Fruit fly (Drosophila melanogaster) whole organism, embryonic: ENCODE results near the gene lectin-33A.
A peak's percentile ranks its signal among the peaks of the same experiment; 100 is the strongest.

Experiments
- Abd-B ChIP-seq: fragments of 200-800 bp; sonication (Bioruptor generic); optimal IDR thresholded peaks from 2 replicates; lab custom pipeline; 2018; ENCODE audit warnings: missing biosample characterization, mild to moderate bottlenecking, missing genetic modification characterization, moderate library complexity
- Awh ChIP-seq: fragments of 200-800 bp; sonication (Bioruptor generic); IDR thresholded peaks from 2 replicates; pipeline ENCODE4, ENCODE4 v1.3.6; 2022; ENCODE audit warnings: missing biosample characterization, missing genetic modification characterization
- CG10543 ChIP-seq: fragments of 200-800 bp; sonication (Bioruptor generic); optimal IDR thresholded peaks from 3 replicates; lab custom pipeline; 2017; ENCODE audit warnings: missing biosample characterization, mild to moderate bottlenecking, missing genetic modification characterization, moderate library complexity
- CG12071 ChIP-seq: fragments of 200-800 bp; sonication (Bioruptor generic); optimal IDR thresholded peaks from 3 replicates; lab custom pipeline; 2018; ENCODE audit warnings: missing biosample characterization, mild to moderate bottlenecking, missing genetic modification characterization
- CG12155 ChIP-seq: fragments of 200-800 bp; sonication (Bioruptor generic); optimal IDR thresholded peaks from 3 replicates; lab custom pipeline; 2016; ENCODE audit warnings: missing biosample characterization, missing genetic modification characterization
- CG13287 ChIP-seq: fragments of 200-800 bp; sonication (Bioruptor generic); IDR thresholded peaks from 2 replicates; pipeline ENCODE4 v1.3.6; 2022; ENCODE audit warnings: missing biosample characterization, missing genetic modification characterization; ENCODE audit not compliant: partially characterized antibody
- CG15696 ChIP-seq: fragments of 200-800 bp; sonication (Bioruptor generic); optimal IDR thresholded peaks from 2 replicates; lab custom pipeline; 2019; ENCODE audit warnings: missing biosample characterization, mild to moderate bottlenecking, missing genetic modification characterization, moderate library complexity
- CG2129 ChIP-seq: fragments of 200-800 bp; sonication (Bioruptor generic); IDR thresholded peaks from 2 replicates; pipeline ENCODE4 v1.3.6; 2022; ENCODE audit warnings: missing biosample characterization, missing genetic modification characterization; ENCODE audit not compliant: partially characterized antibody
- CG2199 ChIP-seq: fragments of 200-800 bp; sonication (Bioruptor generic); IDR thresholded peaks from 3 replicates; pipeline ENCODE4 v1.3.6; 2022; ENCODE audit warnings: missing biosample characterization, missing genetic modification characterization
- CG32772 ChIP-seq: fragments of 200-800 bp; sonication (Bioruptor generic); IDR thresholded peaks from 2 replicates; pipeline ENCODE4 v1.3.6; 2022; ENCODE audit warnings: missing biosample characterization, missing genetic modification characterization
- CG4282 ChIP-seq: fragments of 200-800 bp; sonication (Bioruptor generic); optimal IDR thresholded peaks from 2 replicates; lab custom pipeline; 2016; ENCODE audit warnings: missing biosample characterization, missing genetic modification characterization
- CG5180 ChIP-seq: fragments of 200-800 bp; sonication (Bioruptor generic); optimal IDR thresholded peaks from 3 replicates; lab custom pipeline; 2017; ENCODE audit warnings: missing biosample characterization, missing genetic modification characterization, mild to moderate bottlenecking, moderate library complexity, missing genetic modification reagents
- CHES-1-like ChIP-seq: fragments of 200-800 bp; sonication (Bioruptor generic); optimal IDR thresholded peaks from 2 replicates; lab custom pipeline; 2016; ENCODE audit warnings: missing biosample characterization, missing genetic modification characterization
- Drgx ChIP-seq: fragments of 200-800 bp; sonication (Bioruptor generic); IDR thresholded peaks from 2 replicates; pipeline ENCODE4 v1.3.6; 2022; ENCODE audit warnings: missing biosample characterization, missing genetic modification characterization
- HLHmδ ChIP-seq: fragments of 200-800 bp; sonication (Bioruptor generic); optimal IDR thresholded peaks from 2 replicates; lab custom pipeline; 2018; ENCODE audit warnings: missing biosample characterization, mild to moderate bottlenecking, missing genetic modification characterization, moderate library complexity
- Hr78 ChIP-seq, 2 experiments: fragments of 200-800 bp in 1 of 2; fragments of >200 bp in 1 of 2; sonication (Bioruptor generic) in 1 of 2; optimal IDR thresholded peaks; 2 replicates each; lab custom pipeline; 2017 to 2019; ENCODE audit warnings: missing biosample characterization in 2 of 2, missing genetic modification characterization in 2 of 2, mild to moderate bottlenecking in 1 of 2, moderate library complexity in 1 of 2
- Poxn ChIP-seq: fragments of 200-800 bp; sonication (Bioruptor generic); IDR thresholded peaks from 2 replicates; pipeline ENCODE4 v1.3.6; 2022; ENCODE audit warnings: missing biosample characterization, missing genetic modification characterization
- Ptx1 ChIP-seq: fragments of 200-800 bp; sonication (Bioruptor generic); IDR thresholded peaks from 2 replicates; pipeline ENCODE4 v1.3.6; 2022; ENCODE audit warnings: missing biosample characterization, missing genetic modification characterization
- Sin3A ChIP-seq: fragments of >200 bp; optimal IDR thresholded peaks from 2 replicates; lab custom pipeline; 2018
- Ssrp ChIP-seq: fragments of 200-800 bp; sonication (Bioruptor generic); optimal IDR thresholded peaks from 2 replicates; lab custom pipeline; 2018; ENCODE audit warnings: missing biosample characterization, mild to moderate bottlenecking, missing genetic modification characterization, moderate library complexity
- Vsx1 ChIP-seq: fragments of 200-800 bp; sonication (Bioruptor generic); optimal IDR thresholded peaks from 2 replicates; lab custom pipeline; 2017; ENCODE audit warnings: missing biosample characterization, mild to moderate bottlenecking, missing genetic modification characterization, missing genetic modification reagents
- aop ChIP-seq: fragments of 200-800 bp; sonication (Bioruptor generic); IDR thresholded peaks from 2 replicates; pipeline ENCODE4 v1.3.6; 2022; ENCODE audit warnings: missing biosample characterization, missing genetic modification characterization
- ato ChIP-seq: fragments of 200-800 bp; sonication (Bioruptor generic); IDR thresholded peaks from 2 replicates; pipeline ENCODE4 v1.3.6; 2022; ENCODE audit warnings: missing biosample characterization, missing genetic modification characterization; ENCODE audit not compliant: partially characterized antibody
- cad ChIP-seq: fragments of >200 bp; optimal IDR thresholded peaks from 2 replicates; lab custom pipeline; 2017; ENCODE audit warnings: missing biosample characterization, missing genetic modification characterization
- crol ChIP-seq: fragments of 200-800 bp; sonication (Bioruptor generic); IDR thresholded peaks from 2 replicates; pipeline ENCODE4 v1.3.6; 2022; ENCODE audit warnings: missing biosample characterization, missing genetic modification characterization
- crp ChIP-seq, 2 experiments: fragments of 200-800 bp; sonication (Bioruptor generic); optimal IDR thresholded peaks; 2 replicates in 1 of 2; 3 replicates in 1 of 2; lab custom pipeline; 2017; ENCODE audit warnings: missing biosample characterization in 2 of 2, missing genetic modification characterization in 2 of 2, mild to moderate bottlenecking in 1 of 2, moderate library complexity in 1 of 2
- dan ChIP-seq: fragments of 200-800 bp; sonication (Bioruptor generic); IDR thresholded peaks from 2 replicates; pipeline ENCODE4 v1.3.6; 2022; ENCODE audit warnings: missing biosample characterization, missing genetic modification characterization
- gcm2 ChIP-seq: fragments of 200-800 bp; sonication (Bioruptor generic); optimal IDR thresholded peaks from 2 replicates; lab custom pipeline; 2016; ENCODE audit warnings: missing biosample characterization, missing genetic modification characterization
- gsb-n ChIP-seq: fragments of 200-800 bp; sonication (Bioruptor generic); optimal IDR thresholded peaks from 3 replicates; lab custom pipeline; 2018; ENCODE audit warnings: missing biosample characterization, mild to moderate bottlenecking, missing genetic modification characterization
- salm ChIP-seq: fragments of 200-800 bp; sonication (Bioruptor generic); optimal IDR thresholded peaks from 2 replicates; lab custom pipeline; 2018; ENCODE audit warnings: missing biosample characterization, mild to moderate bottlenecking, missing genetic modification characterization
- sd ChIP-seq: fragments of 200-800 bp; sonication (Bioruptor generic); optimal IDR thresholded peaks from 3 replicates; lab custom pipeline; 2018; ENCODE audit warnings: missing biosample characterization, mild to moderate bottlenecking, missing genetic modification characterization, moderate library complexity
- sug ChIP-seq: fragments of 200-800 bp; optimal IDR thresholded peaks from 2 replicates; lab custom pipeline; 2019; ENCODE audit warnings: missing biosample characterization, mild to moderate bottlenecking, missing genetic modification characterization, moderate library complexity
- tgo ChIP-seq: fragments of 200-800 bp; sonication (Bioruptor generic); IDR thresholded peaks from 3 replicates; pipeline ENCODE4 v1.3.6; 2022; ENCODE audit warnings: missing biosample characterization, missing genetic modification characterization
- unc-4 ChIP-seq: fragments of 200-800 bp; sonication (Bioruptor generic); IDR thresholded peaks from 2 replicates; pipeline ENCODE4 v1.3.6; 2022; ENCODE audit warnings: missing biosample characterization, missing genetic modification characterization; ENCODE audit not compliant: partially characterized antibody

lectin-33A gene

DNA sequence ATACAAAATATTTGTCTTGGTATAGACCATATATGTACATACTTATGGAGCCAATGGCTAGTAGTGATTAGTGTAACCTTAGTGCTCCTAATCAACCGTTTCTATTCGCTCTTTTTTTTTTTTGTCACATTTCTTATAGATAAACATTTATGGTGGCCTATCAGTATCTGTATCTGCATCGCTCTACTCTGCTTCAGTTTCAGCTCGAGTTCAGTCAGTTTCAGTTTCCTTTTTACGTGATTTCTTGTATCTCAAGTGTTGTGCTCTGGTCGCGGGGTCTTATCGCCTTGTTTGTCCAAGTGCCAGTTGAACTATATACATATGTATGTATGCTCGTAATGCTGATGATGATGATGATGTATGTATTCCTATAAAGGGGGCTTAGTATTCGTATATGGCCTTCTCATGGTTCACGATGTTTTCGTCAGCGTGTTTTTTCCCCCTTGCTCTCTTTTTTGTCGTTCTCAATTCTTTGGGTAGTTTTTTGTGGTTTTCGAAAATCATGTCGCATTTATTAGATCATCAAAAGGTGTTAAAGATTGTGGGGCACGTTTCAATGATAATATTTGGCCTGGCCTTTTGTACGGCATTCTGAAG lies 37.8 kb downstream of the lectin-33A start (continued):
- TF ChIP-seq CG12071 (no peak), CHES-1-like (GFP tag; lab: Kevin White, UChicago) (no peak), Abd-B (GFP tag; lab: Kevin White, UChicago) (no peak), CG5180 (GFP tag; lab: Kevin White, UChicago) (no peak), Poxn (GFP tag; lab: Robert Waterston, UW) (no peak), dan (GFP tag; lab: Robert Waterston, UW) (no peak), CG10543 (GFP tag; lab: Kevin White, UChicago) (peak; percentile 46), gcm2 (GFP tag; lab: Kevin White, UChicago) (no peak), Ssrp (tag; lab: Kevin White, UChicago) (no peak), Sin3A (lab: Kevin White, UChicago) (no peak), sug (tag; lab: Kevin White, UChicago) (peak; percentile 77), crol (GFP tag; lab: Robert Waterston, UW) (no peak), sd (peak; percentile 13), CG32772 (GFP tag; lab: Robert Waterston, UW) (no peak), CG2199 (GFP tag; lab: Robert Waterston, UW) (0 out of 3 replicates have a peak, but pooled peaks have one; percentile 33), unc-4 (GFP tag; lab: Robert Waterston, UW) (no peak), Hr78 (GFP tag; optimal IDR thresholded peaks at IDR 0.05; lab: Kevin White, UChicago) (peak in 1 of 2 experiments; percentile 90), gsb-n (no peak), Ptx1 (GFP tag; lab: Robert Waterston, UW) (no peak), crp (GFP tag; optimal IDR thresholded peaks at IDR 0.05; lab: Kevin White, UChicago) (no peak)

dm6 chr2L:11041074-11041473 lies 39.2 kb downstream of the lectin-33A start:
- no peak for TF ChIP-seq CG15696 (tag; lab: Kevin White, UChicago)
- no peak for TF ChIP-seq HLHmδ (GFP tag; lab: Kevin White, UChicago)
- no peak for TF ChIP-seq salm (tag; lab: Kevin White, UChicago)
- no peak for TF ChIP-seq CG12155 (GFP tag; lab: Kevin White, UChicago)
- no peak for TF ChIP-seq cad (GFP tag; lab: Kevin White, UChicago)
- no peak for TF ChIP-seq CG4282
- no peak for TF ChIP-seq Vsx1 (GFP tag; lab: Kevin White, UChicago)
- no peak for TF ChIP-seq tgo (GFP tag; lab: Robert Waterston, UW)
- no peak for TF ChIP-seq CG13287
- no peak for TF ChIP-seq CG2129
- no peak for TF ChIP-seq Awh (GFP tag; lab: Robert Waterston, UW)
- TF ChIP-seq ato = no peak

- TF ChIP-seq aop (GFP tag; lab: Robert Waterston, UW) (no peak), Drgx (GFP tag; lab: Robert Waterston, UW) (peak; percentile 14; the same call in 1 of the 2 replicates)
Observed at dm6 chr2L:11041785-11042184, 39.9 kb downstream of the lectin-33A start.
